Worm (Caenorhabditis elegans): ENCODE data around the gene gpa-4.

- TF ChIP-seq elt-1 (tag; optimal IDR thresholded peaks at IDR 0.05): no peak
- no peak for TF ChIP-seq nhr-237 (tag; optimal IDR thresholded peaks at IDR 0.05)
- no peak for TF ChIP-seq tbx-2 (tag; optimal IDR thresholded peaks at IDR 0.05)
- no peak for TF ChIP-seq ama-1 (optimal IDR thresholded peaks at IDR 0.05)
- no peak for TF ChIP-seq ztf-4 (tag; optimal IDR thresholded peaks at IDR 0.05)
- no peak for TF ChIP-seq ztf-11 (tag; optimal IDR thresholded peaks at IDR 0.05)
- TF ChIP-seq fkh-2 (tag; optimal IDR thresholded peaks at IDR 0.05): no peak
- TF ChIP-seq lin-39 (tag; optimal IDR thresholded peaks at IDR 0.05): no peak
- TF ChIP-seq ceh-9 (tag; optimal IDR thresholded peaks at IDR 0.05): no peak
- TF ChIP-seq mdl-1 (tag; optimal IDR thresholded peaks at IDR 0.05): no peak
- no peak for TF ChIP-seq skn-1 (tag; optimal IDR thresholded peaks at IDR 0.05)
- no peak for TF ChIP-seq ZK546.5 (tag; optimal IDR thresholded peaks at IDR 0.05)
Measured at ce11 chrIV:427100-427908, 25.8 kb downstream of the gpa-4 start.
